Worm (Caenorhabditis elegans) whole organism, late embryonic: ENCODE data around the gene cfz-2.

Experiments used
- Y22D7AL.16 ChIP-seq: sonication (generic microtip); optimal IDR thresholded peaks from 2 replicates; lab custom pipeline; 2016; ENCODE audit warnings: missing genetic modification characterization, missing compliant biosample characterization
- dmd-4 ChIP-seq: sonication (generic microtip); optimal IDR thresholded peaks from 2 replicates; lab custom pipeline; 2016; ENCODE audit warnings: borderline replicate concordance, missing genetic modification characterization, missing compliant biosample characterization
- npax-4 ChIP-seq: sonication (generic microtip); optimal IDR thresholded peaks from 2 replicates; lab custom pipeline; 2016; ENCODE audit warnings: missing genetic modification characterization, missing compliant biosample characterization
- pha-2 ChIP-seq: sonication (generic microtip); optimal IDR thresholded peaks from 2 replicates; lab custom pipeline; 2017; ENCODE audit warnings: mild to moderate bottlenecking, missing genetic modification characterization, missing compliant biosample characterization
- ref-2 ChIP-seq: sonication (generic microtip); optimal IDR thresholded peaks from 2 replicates; lab custom pipeline; 2016; ENCODE audit warnings: missing genetic modification characterization, missing compliant biosample characterization
- sox-2 ChIP-seq: fragments of 200-800 bp; sonication (Bioruptor generic); IDR thresholded peaks from 2 replicates; pipeline ENCODE4 v1.3.6; 2022; ENCODE audit warnings: missing genetic modification reagents, missing genetic modification characterization, missing compliant biosample characterization
- tbx-7 ChIP-seq: sonication (generic microtip); optimal IDR thresholded peaks from 2 replicates; lab custom pipeline; 2016; ENCODE audit warnings: missing genotype, missing genetic modification characterization, missing compliant biosample characterization
- unc-42 ChIP-seq: sonication (generic microtip); optimal IDR thresholded peaks from 2 replicates; lab custom pipeline; 2016; ENCODE audit warnings: missing genotype, missing genetic modification characterization, missing compliant biosample characterization

DNA sequence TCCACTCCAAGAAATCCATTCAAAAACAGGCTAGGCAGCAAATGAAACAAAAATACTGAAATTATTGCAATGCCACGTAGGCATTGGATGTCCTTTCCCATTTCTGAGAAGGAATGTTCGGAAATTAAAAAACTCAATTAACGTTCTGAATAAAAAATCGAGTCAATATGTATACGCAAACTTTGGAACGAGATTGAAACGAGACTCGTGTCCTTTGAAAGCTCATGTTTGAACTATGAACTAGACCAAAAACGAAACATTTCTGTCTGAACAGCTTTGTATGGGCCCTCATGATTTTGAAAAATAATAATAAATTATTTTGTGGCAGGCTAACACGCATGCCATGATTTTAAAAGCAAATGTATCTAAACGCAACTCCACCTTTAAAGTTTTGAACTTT is 30.3 kb upstream of the cfz-2 start, which contains the start of gene oac-2:
- TF ChIP-seq sox-2 (GFP tag; lab: Robert Waterston, UW) (no peak), ref-2 (no peak), tbx-7 (no peak), Y22D7AL.16 (no peak), npax-4 (tag; lab: Kevin White, UChicago) (no peak), dmd-4 (tag; lab: Kevin White, UChicago) (no peak), pha-2 (tag; lab: Kevin White, UChicago) (no peak), unc-42 (tag; lab: Kevin White, UChicago) (no peak)
